Worm (Caenorhabditis elegans): ENCODE results near the gene T08D10.5.

- TF ChIP-seq ZK546.5 (tag; optimal IDR thresholded peaks at IDR 0.05) (no peak), ztf-11 (tag; optimal IDR thresholded peaks at IDR 0.05) (no peak), nhr-237 (tag; optimal IDR thresholded peaks at IDR 0.05) (no peak), unc-55 (GFP tag; optimal IDR thresholded peaks at IDR 0.05) (no peak), unc-39 (tag; optimal IDR thresholded peaks at IDR 0.05) (no peak), nhr-25 (tag; optimal IDR thresholded peaks at IDR 0.05) (no peak), fos-1 (tag; optimal IDR thresholded peaks at IDR 0.05) (no peak), nhr-11 (tag; optimal IDR thresholded peaks at IDR 0.05) (no peak), mab-5 (tag; optimal IDR thresholded peaks at IDR 0.05) (no peak), lin-11 (tag; optimal IDR thresholded peaks at IDR 0.05) (no peak), nhr-77 (tag; optimal IDR thresholded peaks at IDR 0.05) (no peak), ama-1 (optimal IDR thresholded peaks at IDR 0.05) (no peak)
Observed at ce11 chrX:11967034-11967433, 9.7 kb downstream of the T08D10.5 start.

All from whole organism, L2 larva.